Worm (Caenorhabditis elegans): ENCODE data around the gene pipp-4P.

- TF ChIP-seq F37B4.10 (GFP tag; IDR thresholded peaks at IDR 0.05) (no peak), Y56A3A.18 (GFP tag; IDR thresholded peaks at IDR 0.05) (no peak), egl-18 (GFP tag; IDR thresholded peaks at IDR 0.05) (no peak), hsf-1 (GFP tag; IDR thresholded peaks at IDR 0.05) (no peak), unc-130 (GFP tag; optimal IDR thresholded peaks at IDR 0.05) (no peak), fkh-3 (tag; optimal IDR thresholded peaks at IDR 0.05) (no peak), ztf-28 (GFP tag; IDR thresholded peaks at IDR 0.05) (no peak), F57C9.4 (tag; optimal IDR thresholded peaks at IDR 0.05) (no peak), egrh-3 (GFP tag; IDR thresholded peaks at IDR 0.05) (no peak), madf-8 (GFP tag; conservative IDR thresholded peaks at IDR 0.05) (no peak), ztf-18 (tag; optimal IDR thresholded peaks at IDR 0.05) (no peak), ccch-3 (GFP tag; optimal IDR thresholded peaks at IDR 0.05) (no peak), ztf-3 (GFP tag; optimal IDR thresholded peaks at IDR 0.05) (no peak)
Observed at ce11 chrIII:2780793-2781192, 38.3 kb upstream of the pipp-4P start, which contains the start of gene Y71H2AM.6.

All from whole organism, young adult.